Fruit fly (Drosophila melanogaster) whole organism, embryonic: ENCODE results near the gene Mfe2.

ENCODE experiments used
- Aef1 ChIP-seq: fragments of 200-800 bp; sonication (Bioruptor generic); IDR thresholded peaks from 3 replicates; pipeline ENCODE4 v1.3.6; 2022; ENCODE audit warnings: missing biosample characterization, missing genetic modification characterization
- Asciz ChIP-seq: fragments of 200-800 bp; sonication (Bioruptor generic); optimal IDR thresholded peaks from 2 replicates; lab custom pipeline; 2017; ENCODE audit warnings: missing biosample characterization, mild to moderate bottlenecking, missing genetic modification characterization, missing genetic modification reagents
- Bteb2 ChIP-seq: fragments of 200-800 bp; sonication (Bioruptor generic); optimal IDR thresholded peaks from 2 replicates; lab custom pipeline; 2016; ENCODE audit warnings: missing biosample characterization, missing genetic modification characterization
- CG10431 ChIP-seq: fragments of 200-800 bp; sonication (Bioruptor generic); optimal IDR thresholded peaks from 3 replicates; lab custom pipeline; 2018; ENCODE audit warnings: missing biosample characterization, mild to moderate bottlenecking, missing genetic modification characterization
- CG11560 ChIP-seq: fragments of 200-800 bp; sonication (Bioruptor generic); IDR thresholded peaks from 3 replicates; pipeline ENCODE4 v1.3.6; 2022; ENCODE audit warnings: missing biosample characterization, missing genetic modification characterization
- CG12155 ChIP-seq: fragments of 200-800 bp; sonication (Bioruptor generic); optimal IDR thresholded peaks from 3 replicates; lab custom pipeline; 2016; ENCODE audit warnings: missing biosample characterization, missing genetic modification characterization
- CG12744 ChIP-seq: fragments of 200-800 bp; sonication (Bioruptor generic); optimal IDR thresholded peaks from 2 replicates; lab custom pipeline; 2016; ENCODE audit warnings: missing biosample characterization, missing genetic modification characterization
- CG13123 ChIP-seq: fragments of 200-800 bp; sonication (Bioruptor generic); optimal IDR thresholded peaks from 2 replicates; lab custom pipeline; 2016; ENCODE audit warnings: missing biosample characterization, missing genetic modification characterization
- CG13624 ChIP-seq: fragments of 200-800 bp; sonication (Bioruptor generic); optimal IDR thresholded peaks from 2 replicates; lab custom pipeline; 2016; ENCODE audit warnings: missing biosample characterization, missing genetic modification characterization
- CG13894 ChIP-seq: fragments of 200-800 bp; sonication (Bioruptor generic); optimal IDR thresholded peaks from 3 replicates; lab custom pipeline; 2018; ENCODE audit warnings: missing biosample characterization, mild to moderate bottlenecking, missing genetic modification characterization, moderate library complexity
- CG16779 ChIP-seq: fragments of 200-800 bp; sonication (Bioruptor generic); IDR thresholded peaks from 2 replicates; pipeline ENCODE4 v1.3.6; 2022; ENCODE audit warnings: missing biosample characterization, missing genetic modification characterization
- CG1792 ChIP-seq: fragments of 200-800 bp; sonication (Bioruptor generic); optimal IDR thresholded peaks from 2 replicates; lab custom pipeline; 2016; ENCODE audit warnings: missing biosample characterization, missing genetic modification characterization
- CG18476 ChIP-seq: fragments of 200-800 bp; sonication (Bioruptor generic); optimal IDR thresholded peaks from 2 replicates; lab custom pipeline; 2016; ENCODE audit warnings: missing biosample characterization, mild to moderate bottlenecking, missing genetic modification characterization
- CG2202 ChIP-seq: fragments of 200-800 bp; sonication (Bioruptor generic); optimal IDR thresholded peaks from 2 replicates; lab custom pipeline; 2018; ENCODE audit warnings: missing biosample characterization, mild to moderate bottlenecking, missing genetic modification characterization
- CG31224 ChIP-seq: fragments of 200-800 bp; sonication (Bioruptor generic); IDR thresholded peaks from 2 replicates; pipeline ENCODE4 v1.3.6; 2022; ENCODE audit warnings: missing biosample characterization, missing genetic modification characterization
- CG32532 ChIP-seq: fragments of 200-800 bp; sonication (Bioruptor generic); IDR thresholded peaks from 2 replicates; pipeline ENCODE4 v1.3.6; 2022; ENCODE audit warnings: missing biosample characterization, missing genetic modification characterization
- CG3995 ChIP-seq: fragments of 200-800 bp; sonication (Bioruptor generic); optimal IDR thresholded peaks from 3 replicates; lab custom pipeline; 2016; ENCODE audit warnings: missing biosample characterization, missing genetic modification characterization
- CG4360 ChIP-seq: fragments of 200-800 bp; sonication (Bioruptor generic); IDR thresholded peaks from 2 replicates; pipeline ENCODE4 v1.3.6; 2022; ENCODE audit warnings: missing biosample characterization, missing genetic modification characterization
- CG4617 ChIP-seq: fragments of 200-800 bp; sonication (Bioruptor generic); optimal IDR thresholded peaks from 3 replicates; lab custom pipeline; 2016; ENCODE audit warnings: missing biosample characterization, missing genetic modification characterization, borderline replicate concordance
- CG6654 ChIP-seq: fragments of 200-800 bp; sonication (Bioruptor generic); optimal IDR thresholded peaks from 2 replicates; lab custom pipeline; 2017; ENCODE audit warnings: missing biosample characterization, mild to moderate bottlenecking, missing genetic modification characterization
- CG6765 ChIP-seq: fragments of 200-800 bp; sonication (Bioruptor generic); optimal IDR thresholded peaks from 3 replicates; lab custom pipeline; 2017; ENCODE audit warnings: missing biosample characterization, mild to moderate bottlenecking, missing genetic modification characterization
- D19B ChIP-seq: fragments of 200-800 bp; sonication (Bioruptor generic); optimal IDR thresholded peaks from 2 replicates; lab custom pipeline; 2017; ENCODE audit warnings: missing biosample characterization, mild to moderate bottlenecking, missing genetic modification characterization
- Gsc ChIP-seq: fragments of 200-800 bp; sonication (Bioruptor generic); IDR thresholded peaks from 2 replicates; pipeline ENCODE4 v1.3.6; 2022; ENCODE audit warnings: missing biosample characterization, missing genetic modification characterization
- Hand ChIP-seq: fragments of 200-800 bp; sonication (Bioruptor generic); optimal IDR thresholded peaks from 2 replicates; lab custom pipeline; 2017; ENCODE audit warnings: mild to moderate bottlenecking, missing biosample characterization, missing genetic modification reagents, missing genetic modification characterization
- Hey ChIP-seq: fragments of 200-800 bp; sonication (Bioruptor generic); optimal IDR thresholded peaks from 3 replicates; lab custom pipeline; 2018; ENCODE audit warnings: missing biosample characterization, mild to moderate bottlenecking, missing genetic modification characterization
- Kr ChIP-seq: fragments of 200-800 bp; sonication (Bioruptor generic); optimal IDR thresholded peaks from 2 replicates; lab custom pipeline; 2017; ENCODE audit warnings: missing biosample characterization, mild to moderate bottlenecking, missing genetic modification characterization
- Mrtf ChIP-seq: fragments of 200-800 bp; sonication (Bioruptor generic); IDR thresholded peaks from 3 replicates; pipeline ENCODE4 v1.3.6; 2022; ENCODE audit warnings: missing biosample characterization, missing genetic modification characterization
- Neu2 ChIP-seq: fragments of 200-800 bp; sonication (Bioruptor generic); optimal IDR thresholded peaks from 3 replicates; lab custom pipeline; 2016; ENCODE audit warnings: missing biosample characterization, missing genetic modification characterization, borderline replicate concordance
- Poxn ChIP-seq: fragments of 200-800 bp; sonication (Bioruptor generic); IDR thresholded peaks from 2 replicates; pipeline ENCODE4 v1.3.6; 2022; ENCODE audit warnings: missing biosample characterization, missing genetic modification characterization
- TFAM ChIP-seq: fragments of 200-800 bp; sonication (Bioruptor generic); optimal IDR thresholded peaks from 2 replicates; lab custom pipeline; 2017; ENCODE audit warnings: missing biosample characterization, missing genetic modification characterization, inconsistent platforms
- Taf1 ChIP-seq: fragments of 200-800 bp; sonication (Bioruptor generic); IDR thresholded peaks from 2 replicates; pipeline ENCODE4 v1.3.6; 2022; ENCODE audit warnings: missing biosample characterization, missing genetic modification characterization
- ab ChIP-seq: fragments of 200-800 bp; sonication (Bioruptor generic); optimal IDR thresholded peaks from 2 replicates; lab custom pipeline; 2016; ENCODE audit warnings: missing biosample characterization, missing genetic modification characterization
- abd-A ChIP-seq: fragments of 200-800 bp; sonication (Bioruptor generic); optimal IDR thresholded peaks from 3 replicates; lab custom pipeline; 2019; ENCODE audit warnings: missing biosample characterization, mild to moderate bottlenecking, missing genetic modification characterization, moderate library complexity
- al ChIP-seq: fragments of 200-800 bp; sonication (Bioruptor generic); IDR thresholded peaks from 2 replicates; pipeline ENCODE4 v1.3.6; 2022; ENCODE audit warnings: missing biosample characterization, missing genetic modification characterization
- ato ChIP-seq: fragments of 200-800 bp; sonication (Bioruptor generic); IDR thresholded peaks from 2 replicates; pipeline ENCODE4 v1.3.6; 2022; ENCODE audit warnings: missing biosample characterization, missing genetic modification characterization; ENCODE audit not compliant: partially characterized antibody
- chinmo ChIP-seq: fragments of 200-800 bp; sonication (Bioruptor generic); IDR thresholded peaks from 4 replicates; pipeline ENCODE4 v1.3.6; 2022; ENCODE audit warnings: missing biosample characterization, missing genetic modification characterization; ENCODE audit not compliant: partially characterized antibody
- esg ChIP-seq: fragments of 200-800 bp; sonication (Bioruptor generic); conservative IDR thresholded peaks from 2 replicates; pipeline ENCODE4 v1.3.6; 2022; ENCODE audit warnings: missing biosample characterization, missing genetic modification characterization
- ewg ChIP-seq: fragments of 200-800 bp; sonication (Bioruptor generic); optimal IDR thresholded peaks from 3 replicates; lab custom pipeline; 2017; ENCODE audit warnings: mild to moderate bottlenecking, missing biosample characterization, missing genetic modification reagents, missing genetic modification characterization
- gce ChIP-seq: fragments of 200-800 bp; sonication (Bioruptor generic); IDR thresholded peaks from 3 replicates; pipeline ENCODE4 v1.3.6; 2022; ENCODE audit warnings: missing biosample characterization, missing genetic modification characterization
- gfzf ChIP-seq: fragments of 200-800 bp; sonication (Bioruptor generic); optimal IDR thresholded peaks from 2 replicates; lab custom pipeline; 2016; ENCODE audit warnings: missing biosample characterization, mild to moderate bottlenecking, missing genetic modification characterization, moderate library complexity
- ham ChIP-seq: fragments of 200-800 bp; sonication (Bioruptor generic); IDR thresholded peaks from 2 replicates; pipeline ENCODE4 v1.3.6; 2022; ENCODE audit warnings: missing biosample characterization, missing genetic modification characterization
- pnt ChIP-seq: fragments of 200-800 bp; sonication (Bioruptor generic); optimal IDR thresholded peaks from 3 replicates; lab custom pipeline; 2016; ENCODE audit warnings: missing biosample characterization, missing genetic modification characterization
- psq ChIP-seq: fragments of 200-800 bp; sonication (Bioruptor generic); optimal IDR thresholded peaks from 2 replicates; lab custom pipeline; 2017; ENCODE audit warnings: missing biosample characterization, missing genetic modification characterization
- scrt ChIP-seq: fragments of 200-800 bp; sonication (Bioruptor generic); optimal IDR thresholded peaks from 2 replicates; lab custom pipeline; 2018; ENCODE audit warnings: missing biosample characterization, mild to moderate bottlenecking, missing genetic modification characterization, moderate library complexity
- sd ChIP-seq: fragments of 200-800 bp; sonication (Bioruptor generic); optimal IDR thresholded peaks from 3 replicates; lab custom pipeline; 2018; ENCODE audit warnings: missing biosample characterization, mild to moderate bottlenecking, missing genetic modification characterization, moderate library complexity
- sima ChIP-seq: fragments of 200-800 bp; sonication (Bioruptor generic); optimal IDR thresholded peaks from 2 replicates; lab custom pipeline; 2016; ENCODE audit warnings: missing biosample characterization, missing genetic modification characterization
- slou ChIP-seq: fragments of 200-800 bp; sonication (Bioruptor generic); optimal IDR thresholded peaks from 3 replicates; lab custom pipeline; 2016; ENCODE audit warnings: missing biosample characterization, missing genetic modification characterization
- sna ChIP-seq: fragments of 200-800 bp; sonication (Bioruptor generic); IDR thresholded peaks from 2 replicates; pipeline ENCODE4 v1.3.6; 2022; ENCODE audit warnings: missing biosample characterization, missing genetic modification characterization; ENCODE audit not compliant: partially characterized antibody
- sug ChIP-seq: fragments of 200-800 bp; optimal IDR thresholded peaks from 2 replicates; lab custom pipeline; 2019; ENCODE audit warnings: missing biosample characterization, mild to moderate bottlenecking, missing genetic modification characterization, moderate library complexity
- trem ChIP-seq: fragments of 200-800 bp; optimal IDR thresholded peaks from 3 replicates; lab custom pipeline; 2019; ENCODE audit warnings: missing biosample characterization, mild to moderate bottlenecking, missing genetic modification characterization, moderate library complexity
- z ChIP-seq: fragments of 200-800 bp; sonication (Bioruptor generic); IDR thresholded peaks from 3 replicates; pipeline ENCODE4 v1.3.6; 2022; ENCODE audit warnings: missing biosample characterization, missing genetic modification characterization

Mfe2 gene

DNA sequence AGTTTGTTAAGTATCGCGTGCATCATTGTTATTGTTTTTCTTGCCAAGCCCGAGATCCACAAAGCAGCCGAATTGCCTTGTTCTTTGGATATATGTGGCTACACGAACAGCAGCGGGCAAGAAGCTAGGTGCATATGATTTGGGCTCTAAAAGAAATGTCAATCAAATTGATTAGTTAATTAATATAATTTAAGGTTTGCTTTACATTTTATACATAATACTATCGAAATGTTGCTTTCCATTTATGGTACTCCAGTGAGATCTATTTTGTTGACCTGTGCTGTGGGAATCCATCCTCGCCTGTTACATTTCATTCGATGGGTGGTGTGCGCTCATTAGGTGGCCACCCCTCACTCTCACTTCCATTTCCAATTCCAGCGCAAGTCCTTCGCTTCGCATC, 7.3 kb upstream of the Mfe2 start (continued):
- TF ChIP-seq CG13624 (GFP tag; lab: Kevin White, UChicago) (peak; percentile 27), Taf1 (GFP tag; lab: Robert Waterston, UW) (peak; percentile 56), ato (GFP tag; lab: Robert Waterston, UW) (no peak), psq (GFP tag; lab: Kevin White, UChicago) (no peak), Bteb2 (peak; percentile 45), CG10431 (no peak), trem (peak; percentile 69), pnt (GFP tag; lab: Kevin White, UChicago) (peak; percentile 48), CG4617 (GFP tag; lab: Kevin White, UChicago) (peak; percentile 1), CG13123 (GFP tag; lab: Kevin White, UChicago) (peak; percentile 47), Aef1 (GFP tag; lab: Robert Waterston, UW) (peak; percentile 69), CG16779 (no peak), Poxn (no peak), sna (no peak), sug (peak; percentile 51), CG32532 (peak; percentile 82), CG2202 (tag; lab: Kevin White, UChicago) (peak; percentile 67), CG13894 (tag; lab: Kevin White, UChicago) (peak; percentile 79), gce (GFP tag; lab: Robert Waterston, UW) (peak; percentile 68; the same call in 2 of the 3 replicates), al (GFP tag; lab: Robert Waterston, UW) (peak; percentile 57), Asciz (peak; percentile 67), gfzf (GFP tag; lab: Kevin White, UChicago) (no peak), CG31224 (GFP tag; lab: Robert Waterston, UW) (no peak), CG1792 (GFP tag; lab: Kevin White, UChicago) (peak; percentile 2), D19B (GFP tag; lab: Kevin White, UChicago) (peak; percentile 25), CG11560 (tag; lab: Robert Waterston, UW) (peak; percentile 44; the same call in 1 of the 3 replicates), TFAM (GFP tag; lab: Kevin White, UChicago) (no peak), CG3995 (GFP tag; lab: Kevin White, UChicago) (no peak), chinmo (GFP tag; lab: Robert Waterston, UW) (no peak), esg (peak; percentile 77), CG4360 (GFP tag; lab: Robert Waterston, UW) (peak; percentile 59), sd (peak; percentile 23), abd-A (tag; lab: Kevin White, UChicago) (peak; percentile 50), CG12155 (GFP tag; lab: Kevin White, UChicago) (peak; percentile 55), ab (GFP tag; lab: Kevin White, UChicago) (no peak), CG6765 (GFP tag; lab: Kevin White, UChicago) (peak; percentile 20), z (GFP tag; lab: Robert Waterston, UW) (0 out of 3 replicates have a peak, but pooled peaks have one; percentile 32), CG12744 (GFP tag; lab: Kevin White, UChicago) (peak; percentile 21), Kr (GFP tag; lab: Kevin White, UChicago) (no peak), Neu2 (GFP tag; lab: Kevin White, UChicago) (no peak), Hey (tag; lab: Kevin White, UChicago) (peak; percentile 6), CG6654 (GFP tag; lab: Kevin White, UChicago) (peak; percentile 32), ewg (GFP tag; lab: Kevin White, UChicago) (peak; percentile 50), Gsc (peak; percentile 65), Hand (peak; percentile 64), CG18476 (peak; percentile 46), Mrtf (GFP tag; lab: Robert Waterston, UW) (peak; percentile 63; the same call in 1 of the 3 replicates), scrt (GFP tag; lab: Kevin White, UChicago) (peak; percentile 74), slou (GFP tag; lab: Kevin White, UChicago) (peak; percentile 67), sima (GFP tag; lab: Kevin White, UChicago) (no peak), ham (GFP tag; lab: Robert Waterston, UW) (no peak)
